Fruit fly (Drosophila melanogaster) whole organism, prepupa: ENCODE data around the gene Sbf.

Source experiments
- Blimp-1 ChIP-seq: fragments of 200-800 bp; sonication (Bioruptor generic); optimal IDR thresholded peaks from 3 replicates; lab custom pipeline; 2017; ENCODE audit warnings: missing biosample characterization, missing genetic modification characterization, mild to moderate bottlenecking, moderate library complexity, missing genetic modification reagents
- CG10669 ChIP-seq: fragments of 200-800 bp; sonication (Bioruptor generic); optimal IDR thresholded peaks from 3 replicates; lab custom pipeline; 2018; ENCODE audit warnings: missing biosample characterization, mild to moderate bottlenecking, missing genetic modification characterization, moderate library complexity
- CG15336 ChIP-seq: fragments of 200-800 bp; sonication (Bioruptor generic); IDR thresholded peaks from 2 replicates; pipeline ENCODE4 v1.3.6; 2022; ENCODE audit warnings: missing biosample characterization, missing genetic modification characterization
- CG16779 ChIP-seq: fragments of 200-800 bp; sonication (Bioruptor generic); optimal IDR thresholded peaks from 3 replicates; lab custom pipeline; 2017; ENCODE audit warnings: missing biosample characterization, mild to moderate bottlenecking, missing genetic modification characterization
- CG3032 ChIP-seq: fragments of 200-800 bp; optimal IDR thresholded peaks from 2 replicates; lab custom pipeline; 2019; ENCODE audit warnings: missing biosample characterization, mild to moderate bottlenecking, missing genetic modification characterization, moderate library complexity
- CG32006 ChIP-seq: fragments of 200-800 bp; sonication (Bioruptor generic); optimal IDR thresholded peaks from 3 replicates; lab custom pipeline; 2017; ENCODE audit warnings: missing biosample characterization, mild to moderate bottlenecking, missing genetic modification characterization
- CG34406 ChIP-seq: fragments of 200-800 bp; sonication (Bioruptor generic); optimal IDR thresholded peaks from 3 replicates; lab custom pipeline; 2016; ENCODE audit warnings: missing biosample characterization, missing genetic modification characterization
- CG3919 ChIP-seq: fragments of 200-800 bp; sonication (Bioruptor generic); optimal IDR thresholded peaks from 3 replicates; lab custom pipeline; 2016; ENCODE audit warnings: missing biosample characterization, missing genetic modification characterization
- CG6792 ChIP-seq: fragments of 200-800 bp; sonication (Bioruptor generic); optimal IDR thresholded peaks from 3 replicates; lab custom pipeline; 2016; ENCODE audit warnings: missing biosample characterization, missing genetic modification characterization
- CG7368 ChIP-seq: fragments of 200-800 bp; sonication (Bioruptor generic); optimal IDR thresholded peaks from 3 replicates; lab custom pipeline; 2016; ENCODE audit warnings: missing biosample characterization, missing genetic modification characterization
- CG8319 ChIP-seq: fragments of 200-800 bp; sonication (Bioruptor generic); optimal IDR thresholded peaks from 3 replicates; lab custom pipeline; 2016; ENCODE audit warnings: missing biosample characterization, missing genetic modification characterization
- CG8632 ChIP-seq: fragments of 200-800 bp; sonication (Bioruptor generic); optimal IDR thresholded peaks from 3 replicates; lab custom pipeline; 2016; ENCODE audit warnings: missing biosample characterization, missing genetic modification characterization
- CG9139 ChIP-seq: fragments of 200-800 bp; sonication (Bioruptor generic); optimal IDR thresholded peaks from 3 replicates; lab custom pipeline; 2017; ENCODE audit warnings: missing biosample characterization, mild to moderate bottlenecking, missing genetic modification characterization
- Eip75B ChIP-seq: fragments of 200-800 bp; sonication (Bioruptor generic); optimal IDR thresholded peaks from 3 replicates; lab custom pipeline; 2016; ENCODE audit warnings: missing biosample characterization, missing genetic modification characterization
- Eip78C ChIP-seq: fragments of 200-800 bp; sonication (Bioruptor generic); peaks from one replicate; lab custom pipeline; 2016; ENCODE audit warnings: missing biosample characterization, missing genetic modification characterization
- Eip93F ChIP-seq: fragments of 200-800 bp; sonication (Bioruptor generic); optimal IDR thresholded peaks from 2 replicates; lab custom pipeline; 2016; ENCODE audit warnings: missing biosample characterization, mild to moderate bottlenecking, missing genetic modification characterization
- Gug ChIP-seq: fragments of 200-800 bp; sonication (Bioruptor generic); IDR thresholded peaks from 2 replicates; pipeline ENCODE4 v1.3.6; 2022; ENCODE audit warnings: missing biosample characterization, missing genetic modification characterization
- Hr38 ChIP-seq: sonication (Bioruptor generic); optimal IDR thresholded peaks from 2 replicates; lab custom pipeline; 2016; ENCODE audit warnings: missing biosample characterization, missing genetic modification characterization
- Hr39 ChIP-seq: fragments of 200-800 bp; sonication (Bioruptor generic); optimal IDR thresholded peaks from 2 replicates; lab custom pipeline; 2016; ENCODE audit warnings: missing biosample characterization, missing genetic modification characterization
- Hr4 ChIP-seq: fragments of 200-800 bp; sonication (Bioruptor generic); optimal IDR thresholded peaks from 3 replicates; lab custom pipeline; 2016; ENCODE audit warnings: missing biosample characterization, missing genetic modification characterization
- Lpt ChIP-seq: fragments of 200-800 bp; sonication (Bioruptor generic); optimal IDR thresholded peaks from 3 replicates; lab custom pipeline; 2016; ENCODE audit warnings: missing biosample characterization, missing genetic modification characterization
- Met ChIP-seq: fragments of 200-800 bp; sonication (Bioruptor generic); optimal IDR thresholded peaks from 3 replicates; lab custom pipeline; 2016; ENCODE audit warnings: missing biosample characterization, missing genetic modification characterization
- OdsH ChIP-seq: fragments of 200-800 bp; sonication (Bioruptor generic); optimal IDR thresholded peaks from 3 replicates; lab custom pipeline; 2016; ENCODE audit warnings: missing biosample characterization, missing genetic modification characterization
- Smox ChIP-seq: fragments of 200-800 bp; sonication (Bioruptor generic); optimal IDR thresholded peaks from 3 replicates; lab custom pipeline; 2016; ENCODE audit warnings: missing biosample characterization, missing genetic modification characterization
- Sox102F ChIP-seq: fragments of 200-800 bp; sonication (Bioruptor generic); optimal IDR thresholded peaks from 2 replicates; lab custom pipeline; 2016; ENCODE audit warnings: missing biosample characterization, mild to moderate bottlenecking, missing genetic modification characterization
- Sox14 ChIP-seq: fragments of 200-800 bp; sonication (Bioruptor generic); optimal IDR thresholded peaks from 3 replicates; lab custom pipeline; 2016; ENCODE audit warnings: missing biosample characterization, missing genetic modification characterization
- Sox15 ChIP-seq: fragments of 200-800 bp; sonication (Bioruptor generic); optimal IDR thresholded peaks from 3 replicates; lab custom pipeline; 2016; ENCODE audit warnings: missing biosample characterization, missing genetic modification characterization
- achi ChIP-seq: fragments of 200-800 bp; sonication (Bioruptor generic); optimal IDR thresholded peaks from 3 replicates; lab custom pipeline; 2016; ENCODE audit warnings: missing biosample characterization, missing genetic modification characterization
- acj6 ChIP-seq: fragments of 200-800 bp; sonication (Bioruptor generic); optimal IDR thresholded peaks from 3 replicates; lab custom pipeline; 2016; ENCODE audit warnings: missing biosample characterization, missing genetic modification characterization
- cyc ChIP-seq: fragments of 200-800 bp; sonication (Bioruptor generic); optimal IDR thresholded peaks from 3 replicates; lab custom pipeline; 2016; ENCODE audit warnings: missing biosample characterization, missing genetic modification characterization
- dac ChIP-seq: fragments of 200-800 bp; sonication (Bioruptor generic); optimal IDR thresholded peaks from 2 replicates; lab custom pipeline; 2017; ENCODE audit warnings: missing biosample characterization, mild to moderate bottlenecking, missing genetic modification characterization
- eg ChIP-seq: fragments of 200-800 bp; sonication (Bioruptor generic); IDR thresholded peaks from 3 replicates; pipeline ENCODE4 v1.3.6; 2022; ENCODE audit warnings: missing biosample characterization, missing genetic modification characterization
- esn ChIP-seq: fragments of 200-800 bp; sonication (Bioruptor generic); optimal IDR thresholded peaks from 2 replicates; lab custom pipeline; 2016; ENCODE audit warnings: missing biosample characterization, mild to moderate bottlenecking, missing genetic modification characterization, moderate library complexity
- fd59A ChIP-seq: fragments of 200-800 bp; sonication (Bioruptor generic); optimal IDR thresholded peaks from 2 replicates; lab custom pipeline; 2017; ENCODE audit warnings: missing biosample characterization, mild to moderate bottlenecking, missing genetic modification characterization, missing genetic modification reagents
- fkh ChIP-seq: fragments of 200-800 bp; sonication (Bioruptor generic); optimal IDR thresholded peaks from 3 replicates; lab custom pipeline; 2017; ENCODE audit warnings: missing biosample characterization, mild to moderate bottlenecking, missing genetic modification characterization, moderate library complexity
- lz ChIP-seq: fragments of 200-800 bp; sonication (Bioruptor generic); optimal IDR thresholded peaks from 3 replicates; lab custom pipeline; 2016; ENCODE audit warnings: missing biosample characterization, missing genetic modification characterization
- net ChIP-seq: fragments of 200-800 bp; sonication (Bioruptor generic); optimal IDR thresholded peaks from 3 replicates; lab custom pipeline; 2016; ENCODE audit warnings: missing biosample characterization, missing genetic modification characterization
- salr ChIP-seq, 2 experiments: fragments of 200-800 bp; sonication (Bioruptor generic); optimal IDR thresholded peaks; 3 replicates each; lab custom pipeline; 2016 to 2018; ENCODE audit warnings: missing biosample characterization in 2 of 2, missing genetic modification characterization in 2 of 2, mild to moderate bottlenecking in 1 of 2
- spab ChIP-seq: fragments of 200-800 bp; sonication (Bioruptor generic); optimal IDR thresholded peaks from 2 replicates; lab custom pipeline; 2017; ENCODE audit warnings: missing biosample characterization, mild to moderate bottlenecking, missing genetic modification characterization, missing genetic modification reagents
- ss ChIP-seq, 2 experiments: fragments of 200-800 bp; sonication (Bioruptor generic); optimal IDR thresholded peaks; 2 replicates in 1 of 2; 3 replicates in 1 of 2; lab custom pipeline; 2017 to 2018; ENCODE audit warnings: mild to moderate bottlenecking in 2 of 2, missing biosample characterization in 2 of 2, missing genetic modification characterization in 2 of 2, moderate library complexity in 1 of 2
- svp ChIP-seq: fragments of 200-800 bp; sonication (Bioruptor generic); peaks from one replicate; lab custom pipeline; 2016; ENCODE audit warnings: missing biosample characterization, missing genetic modification characterization
- topi ChIP-seq: fragments of 200-800 bp; sonication (Bioruptor generic); optimal IDR thresholded peaks from 3 replicates; lab custom pipeline; 2016; ENCODE audit warnings: missing biosample characterization, missing genetic modification characterization

The Sbf gene

dm6 chr3R:11806753-11807152, 10.0 kb upstream of the Sbf start (continued):
- TF ChIP-seq CG10669 (GFP tag; lab: Kevin White, UChicago) (peak; percentile 56), lz (GFP tag; lab: Kevin White, UChicago) (peak; percentile 37), CG8319 (GFP tag; lab: Kevin White, UChicago) (peak; percentile 14), eg (GFP tag; lab: Robert Waterston, UW) (peak; percentile 56; the same call in 2 of the 3 replicates), dac (GFP tag; lab: Kevin White, UChicago) (no peak), Hr38 (GFP tag; lab: Kevin White, UChicago) (no peak), Smox (GFP tag; lab: Kevin White, UChicago) (peak; percentile 31), svp (GFP tag; lab: Kevin White, UChicago) (peak; percentile 69), CG7368 (GFP tag; lab: Kevin White, UChicago) (peak; percentile 15), Sox102F (GFP tag; lab: Kevin White, UChicago) (peak; percentile 50), topi (peak; percentile 36), Blimp-1 (no peak), Lpt (no peak), CG8632 (GFP tag; lab: Kevin White, UChicago) (peak; percentile 40), ss (GFP tag; optimal IDR thresholded peaks at IDR 0.05; lab: Kevin White, UChicago) (peak in 1 of 2 experiments; percentile 30), net (GFP tag; lab: Kevin White, UChicago) (peak; percentile 58), salr (GFP tag; optimal IDR thresholded peaks at IDR 0.05; lab: Kevin White, UChicago) (no peak), spab (GFP tag; lab: Kevin White, UChicago) (peak; percentile 27), cyc (peak; percentile 14), Eip75B (GFP tag; lab: Kevin White, UChicago) (peak; percentile 49), fkh (no peak), CG3919 (GFP tag; lab: Kevin White, UChicago) (peak; percentile 51), CG6792 (GFP tag; lab: Kevin White, UChicago) (peak; percentile 48)

- TF ChIP-seq Gug (GFP tag; lab: Robert Waterston, UW) (no peak), Sox14 (GFP tag; lab: Kevin White, UChicago) (peak; percentile 45), spab (GFP tag; lab: Kevin White, UChicago) (no peak), CG34406 (GFP tag; lab: Kevin White, UChicago) (peak; percentile 31), CG8319 (GFP tag; lab: Kevin White, UChicago) (no peak), Smox (GFP tag; lab: Kevin White, UChicago) (peak; percentile 32), CG15336 (no peak), CG3032 (tag; lab: Kevin White, UChicago) (no peak), Eip93F (GFP tag; lab: Kevin White, UChicago) (peak; percentile 4), CG9139 (GFP tag; lab: Kevin White, UChicago) (no peak), fd59A (GFP tag; lab: Kevin White, UChicago) (no peak), CG6792 (GFP tag; lab: Kevin White, UChicago) (peak; percentile 11), topi (peak; percentile 43), Hr4 (no peak), cyc (no peak), esn (GFP tag; lab: Kevin White, UChicago) (peak; percentile 55), Sox102F (GFP tag; lab: Kevin White, UChicago) (peak; percentile 34), Eip78C (GFP tag; lab: Kevin White, UChicago) (peak; percentile 77), salr (GFP tag; optimal IDR thresholded peaks at IDR 0.05; lab: Kevin White, UChicago) (no peak), Met (peak; percentile 44), achi (GFP tag; lab: Kevin White, UChicago) (no peak), OdsH (GFP tag; lab: Kevin White, UChicago) (peak; percentile 6), CG32006 (GFP tag; lab: Kevin White, UChicago) (no peak), svp (GFP tag; lab: Kevin White, UChicago) (peak; percentile 58), Hr39 (peak; percentile 18), acj6 (GFP tag; lab: Kevin White, UChicago) (peak; percentile 20), Sox15 (GFP tag; lab: Kevin White, UChicago) (no peak), CG16779 (tag; lab: Kevin White, UChicago) (no peak)
These were observed 8.8 kb upstream of the Sbf start for dm6 chr3R:11805584-11805983.
